Worm (Caenorhabditis elegans) whole organism, young adult: ENCODE measurements around the gene snu-66.

Experiments
- B0019.2 ChIP-seq: fragments of 200-800 bp; sonication (Bioruptor generic); conservative IDR thresholded peaks from 2 replicates; pipeline ENCODE4 v1.3.6; 2022; ENCODE audit warnings: missing genetic modification reagents, missing genetic modification characterization, missing compliant biosample characterization
- B0035.1 ChIP-seq: sonication (generic microtip); optimal IDR thresholded peaks from 2 replicates; lab custom pipeline; 2016; ENCODE audit warnings: missing genetic modification characterization, mild to moderate bottlenecking, missing compliant biosample characterization, missing genotype, missing genetic modification reagents
- C06A6.2 ChIP-seq: fragments of 200-800 bp; sonication (Bioruptor generic); conservative IDR thresholded peaks from 2 replicates; pipeline ENCODE4 v1.3.6; 2022; ENCODE audit warnings: missing genetic modification characterization, missing compliant biosample characterization
- D2030.7 ChIP-seq: fragments of 200-800 bp; sonication (Bioruptor generic); IDR thresholded peaks from 2 replicates; pipeline ENCODE4 v1.3.6; 2022; ENCODE audit warnings: missing genetic modification reagents, missing genetic modification characterization, missing compliant biosample characterization
- F23B12.7 ChIP-seq: sonication (generic microtip); optimal IDR thresholded peaks from 2 replicates; lab custom pipeline; 2017; ENCODE audit warnings: missing genetic modification characterization, mild to moderate bottlenecking, missing compliant biosample characterization, antibody characterized with exemption, moderate library complexity; ENCODE audit not compliant: insufficient read depth
- F33H1.4 ChIP-seq: fragments of 200-800 bp; sonication (Bioruptor generic); IDR thresholded peaks from 2 replicates; pipeline ENCODE4 v1.3.6; 2022; ENCODE audit warnings: missing genetic modification reagents, missing genetic modification characterization, missing compliant biosample characterization
- F52B5.7 ChIP-seq: sonication (generic microtip); optimal IDR thresholded peaks from 2 replicates; lab custom pipeline; 2016; ENCODE audit warnings: mild to moderate bottlenecking, missing genetic modification characterization, missing compliant biosample characterization
- K12H6.12 ChIP-seq: fragments of 200-800 bp; sonication (Bioruptor generic); optimal IDR thresholded peaks from 2 replicates; lab custom pipeline; 2018; ENCODE audit warnings: mild to moderate bottlenecking, missing genetic modification characterization, missing compliant biosample characterization
- Y53G8AR.9 ChIP-seq: fragments of 200-800 bp; sonication (Bioruptor generic); conservative IDR thresholded peaks from 2 replicates; pipeline ENCODE4 v1.3.6; 2022; ENCODE audit warnings: missing genetic modification reagents, missing genetic modification characterization, missing compliant biosample characterization
- Y56A3A.18 ChIP-seq: fragments of 200-800 bp; sonication (Bioruptor generic); IDR thresholded peaks from 2 replicates; pipeline ENCODE4 v1.3.6; 2022; ENCODE audit warnings: missing genetic modification reagents, missing genetic modification characterization, missing compliant biosample characterization
- Y67H2A.10 ChIP-seq: fragments of 200-800 bp; sonication (Bioruptor generic); conservative IDR thresholded peaks from 2 replicates; pipeline ENCODE4 v1.3.6; 2022; ENCODE audit warnings: missing genetic modification reagents, missing genetic modification characterization, missing compliant biosample characterization
- Y79H2A.3 ChIP-seq: fragments of 200-800 bp; sonication (Bioruptor generic); conservative IDR thresholded peaks from 2 replicates; pipeline ENCODE4 v1.3.6; 2022; ENCODE audit warnings: missing genetic modification reagents, missing genetic modification characterization, missing compliant biosample characterization
- atf-7 ChIP-seq: sonication (generic microtip); optimal IDR thresholded peaks from 2 replicates; lab custom pipeline; 2017; ENCODE audit warnings: mild to moderate bottlenecking, missing genetic modification characterization, missing compliant biosample characterization
- athp-1 ChIP-seq: sonication (generic microtip); optimal IDR thresholded peaks from 2 replicates; lab custom pipeline; 2017; ENCODE audit warnings: mild to moderate bottlenecking, missing genetic modification characterization, missing compliant biosample characterization
- attf-5 ChIP-seq: fragments of 200-800 bp; sonication (Bioruptor generic); optimal IDR thresholded peaks from 2 replicates; lab custom pipeline; 2018; ENCODE audit warnings: mild to moderate bottlenecking, missing genetic modification characterization, missing compliant biosample characterization
- attf-6 ChIP-seq: fragments of 200-800 bp; sonication (Bioruptor generic); IDR thresholded peaks from 2 replicates; pipeline ENCODE4 v1.3.6; 2022; ENCODE audit warnings: missing genetic modification reagents, missing genetic modification characterization, missing compliant biosample characterization
- ceh-58 ChIP-seq: fragments of 200-800 bp; sonication (Bioruptor generic); IDR thresholded peaks from 2 replicates; pipeline ENCODE4 v1.3.6; 2022; ENCODE audit warnings: missing genetic modification characterization, missing compliant biosample characterization
- die-1 ChIP-seq: sonication (generic microtip); optimal IDR thresholded peaks from 2 replicates; lab custom pipeline; 2016; ENCODE audit warnings: missing genotype, mild to moderate bottlenecking, missing genetic modification characterization, missing compliant biosample characterization
- dox-1 ChIP-seq: fragments of 200-800 bp; sonication (Bioruptor generic); IDR thresholded peaks from 2 replicates; pipeline ENCODE4 v1.3.6; 2022; ENCODE audit warnings: missing genetic modification reagents, missing genetic modification characterization, missing compliant biosample characterization
- dpl-1 ChIP-seq: fragments of 150-350 bp; optimal IDR thresholded peaks from 2 replicates; lab custom pipeline; 2014; ENCODE audit warnings: missing biosample characterization, missing genetic modification reagents, missing genetic modification characterization
- efl-1 ChIP-seq: fragments of 150-350 bp; optimal IDR thresholded peaks from 2 replicates; lab custom pipeline; 2014; ENCODE audit warnings: missing biosample characterization, missing genetic modification reagents, missing genetic modification characterization
- egl-18 ChIP-seq: fragments of 200-800 bp; sonication (Bioruptor generic); IDR thresholded peaks from 2 replicates; pipeline ENCODE4 v1.3.6; 2022; ENCODE audit warnings: missing genetic modification reagents, missing genetic modification characterization, missing compliant biosample characterization
- fkh-3 ChIP-seq: sonication (generic microtip); optimal IDR thresholded peaks from 2 replicates; lab custom pipeline; 2016; ENCODE audit warnings: mild to moderate bottlenecking, missing genetic modification characterization, missing compliant biosample characterization
- hmg-20 ChIP-seq: fragments of 200-800 bp; sonication (Bioruptor generic); IDR thresholded peaks from 2 replicates; pipeline ENCODE4 v1.3.6; 2022; ENCODE audit warnings: missing genetic modification reagents, missing genetic modification characterization, missing compliant biosample characterization
- hsf-1 ChIP-seq: fragments of 200-800 bp; sonication (Bioruptor generic); IDR thresholded peaks from 2 replicates; pipeline ENCODE4 v1.3.6; 2022; ENCODE audit warnings: missing genetic modification reagents, missing genetic modification characterization, missing compliant biosample characterization
- lin-35 ChIP-seq, 3 experiments: fragments of 150-350 bp in 2 of 3; sonication (generic microtip) in 1 of 3; optimal IDR thresholded peaks; 2 replicates each; lab custom pipeline; 2014 to 2018; ENCODE audit warnings: missing biosample characterization in 3 of 3, missing genetic modification characterization in 3 of 3, missing genetic modification reagents in 3 of 3
- madf-10 ChIP-seq: sonication (generic microtip); optimal IDR thresholded peaks from 2 replicates; lab custom pipeline; 2016; ENCODE audit warnings: mild to moderate bottlenecking, missing genetic modification characterization, missing compliant biosample characterization
- madf-3 ChIP-seq: fragments of 200-800 bp; sonication (Bioruptor generic); IDR thresholded peaks from 2 replicates; pipeline ENCODE4 v1.3.6; 2022; ENCODE audit warnings: missing genetic modification reagents, missing genetic modification characterization, missing compliant biosample characterization
- madf-6 ChIP-seq: fragments of 200-800 bp; sonication (Bioruptor generic); IDR thresholded peaks from 2 replicates; pipeline ENCODE4 v1.3.6; 2022; ENCODE audit warnings: missing genetic modification reagents, missing genetic modification characterization, missing compliant biosample characterization
- madf-8 ChIP-seq: fragments of 200-800 bp; sonication (Bioruptor generic); conservative IDR thresholded peaks from 2 replicates; pipeline ENCODE4 v1.3.6; 2022; ENCODE audit warnings: missing genetic modification reagents, missing genetic modification characterization, missing compliant biosample characterization
- mcd-1 ChIP-seq: fragments of 200-800 bp; sonication (Bioruptor generic); IDR thresholded peaks from 2 replicates; pipeline ENCODE4 v1.3.6; 2022; ENCODE audit warnings: missing genetic modification reagents, missing genetic modification characterization, missing compliant biosample characterization
- mes-4 ChIP-seq: sonication (generic microtip); optimal IDR thresholded peaks from 2 replicates; lab custom pipeline; 2016; ENCODE audit warnings: missing genotype, missing genetic modification characterization, missing compliant biosample characterization
- nfya-2 ChIP-seq: fragments of 200-800 bp; sonication (Bioruptor generic); IDR thresholded peaks from 2 replicates; pipeline ENCODE4 v1.3.6; 2022; ENCODE audit warnings: missing genetic modification reagents, missing genetic modification characterization, missing compliant biosample characterization
- nfyb-1 ChIP-seq: fragments of 200-800 bp; sonication (Bioruptor generic); IDR thresholded peaks from 2 replicates; pipeline ENCODE4 v1.3.6; 2022; ENCODE audit warnings: missing genetic modification reagents, missing genetic modification characterization, missing compliant biosample characterization
- nhr-179 ChIP-seq: sonication (generic microtip); optimal IDR thresholded peaks from 2 replicates; lab custom pipeline; 2016; ENCODE audit warnings: mild to moderate bottlenecking, missing genetic modification characterization, missing compliant biosample characterization
- nhr-27 ChIP-seq: fragments of 200-800 bp; sonication (Bioruptor generic); optimal IDR thresholded peaks from 2 replicates; lab custom pipeline; 2018; ENCODE audit warnings: mild to moderate bottlenecking, missing genetic modification characterization, moderate library complexity, missing compliant biosample characterization
- pbrm-1 ChIP-seq: fragments of 200-800 bp; sonication (Bioruptor generic); IDR thresholded peaks from 2 replicates; pipeline ENCODE4 v1.3.6; 2022; ENCODE audit warnings: missing genetic modification reagents, missing genetic modification characterization, missing compliant biosample characterization
- sdz-38 ChIP-seq: sonication (generic microtip); optimal IDR thresholded peaks from 2 replicates; lab custom pipeline; 2016; ENCODE audit warnings: missing genotype, missing genetic modification characterization, missing compliant biosample characterization
- tbx-9 ChIP-seq: sonication (generic microtip); optimal IDR thresholded peaks from 2 replicates; lab custom pipeline; 2016; ENCODE audit warnings: borderline replicate concordance, missing genetic modification characterization, inconsistent platforms, missing compliant biosample characterization
- ztf-22 ChIP-seq: fragments of 200-800 bp; sonication (Bioruptor generic); optimal IDR thresholded peaks from 2 replicates; lab custom pipeline; 2018; ENCODE audit warnings: mild to moderate bottlenecking, missing genetic modification characterization, moderate library complexity, missing compliant biosample characterization
- ztf-3 ChIP-seq: fragments of 200-800 bp; sonication (Bioruptor generic); optimal IDR thresholded peaks from 2 replicates; lab custom pipeline; 2018; ENCODE audit warnings: mild to moderate bottlenecking, missing genetic modification characterization, missing compliant biosample characterization

Gene snu-66

ce11 chrV:7538018-7538417, 37.5 kb downstream of the snu-66 start, which contains the start of gene C54F6.12:
Gene C54F6.12 (minus strand): TSS chrV:7538118.
- TF ChIP-seq F23B12.7 (tag; lab: Kevin White, UChicago) = no peak
- no peak for TF ChIP-seq D2030.7
- TF ChIP-seq athp-1 (tag; lab: Kevin White, UChicago) = no peak
- no peak for TF ChIP-seq attf-5 (GFP tag; lab: Kevin White, UChicago)
- no peak for TF ChIP-seq fkh-3 (tag; lab: Kevin White, UChicago)
- TF ChIP-seq B0019.2 = no peak

DNA sequence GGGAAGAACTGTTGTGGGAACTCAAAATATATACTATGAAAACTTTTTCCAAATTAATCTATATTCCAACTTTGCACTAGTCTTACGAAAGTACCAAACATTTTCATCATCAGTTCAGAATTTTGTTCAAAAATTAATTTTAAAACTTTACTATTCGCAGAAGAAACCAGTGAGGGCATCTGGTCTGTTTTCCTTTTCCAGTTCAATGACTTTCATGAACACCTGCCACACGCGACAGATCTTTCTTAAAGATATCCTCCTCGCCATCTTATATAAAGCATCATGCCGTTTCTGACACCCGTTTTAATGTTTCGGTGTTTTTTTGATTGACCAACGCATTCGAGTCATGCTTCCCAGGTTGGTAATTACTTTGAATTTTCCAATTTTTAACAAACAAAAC, 42.5 kb downstream of the snu-66 start, which contains the start of gene C54F6.3:
Gene C54F6.3, plus strand, starts transcription at position 301 of the 400 bp plus-strand sequence.
- no peak for TF ChIP-seq Y79H2A.3 (GFP tag; lab: Robert Waterston, UW)
- no peak for TF ChIP-seq Y56A3A.18 (GFP tag; lab: Robert Waterston, UW)
- no peak for TF ChIP-seq die-1 (tag; lab: Kevin White, UChicago)
- no peak for TF ChIP-seq ztf-3 (GFP tag; lab: Kevin White, UChicago)
- no peak for TF ChIP-seq nhr-27 (tag; lab: Kevin White, UChicago)
- TF ChIP-seq ztf-22 (GFP tag; lab: Kevin White, UChicago) = no peak
- TF ChIP-seq dpl-1 (GFP tag; lab: Kevin White, UChicago) = no peak

- no peak for TF ChIP-seq egl-18 (GFP tag; lab: Robert Waterston, UW)
- no peak for TF ChIP-seq athp-1 (tag; lab: Kevin White, UChicago)
- TF ChIP-seq dox-1 (GFP tag; lab: Robert Waterston, UW) = no peak
- TF ChIP-seq madf-3 (GFP tag; lab: Robert Waterston, UW) = no peak
- no peak for TF ChIP-seq ceh-58
- no peak for TF ChIP-seq mcd-1 (GFP tag; lab: Robert Waterston, UW)
- TF ChIP-seq B0035.1 (tag; lab: Kevin White, UChicago) = no peak
- TF ChIP-seq madf-6 = no peak
- no peak for TF ChIP-seq Y53G8AR.9 (GFP tag; lab: Robert Waterston, UW)
- TF ChIP-seq F52B5.7 (tag; lab: Kevin White, UChicago) = no peak
- no peak for TF ChIP-seq hmg-20 (GFP tag; lab: Robert Waterston, UW)
- no peak for TF ChIP-seq madf-10 (tag; lab: Kevin White, UChicago)
- TF ChIP-seq tbx-9 (tag; lab: Kevin White, UChicago) = no peak
- TF ChIP-seq madf-8 (GFP tag; lab: Robert Waterston, UW) = no peak
Observed at ce11 chrV:7529840-7530239, 45.6 kb downstream of the snu-66 start, which contains the start of gene swt-2. Gene swt-2 (plus strand): TSS chrV:7530140.

DNA sequence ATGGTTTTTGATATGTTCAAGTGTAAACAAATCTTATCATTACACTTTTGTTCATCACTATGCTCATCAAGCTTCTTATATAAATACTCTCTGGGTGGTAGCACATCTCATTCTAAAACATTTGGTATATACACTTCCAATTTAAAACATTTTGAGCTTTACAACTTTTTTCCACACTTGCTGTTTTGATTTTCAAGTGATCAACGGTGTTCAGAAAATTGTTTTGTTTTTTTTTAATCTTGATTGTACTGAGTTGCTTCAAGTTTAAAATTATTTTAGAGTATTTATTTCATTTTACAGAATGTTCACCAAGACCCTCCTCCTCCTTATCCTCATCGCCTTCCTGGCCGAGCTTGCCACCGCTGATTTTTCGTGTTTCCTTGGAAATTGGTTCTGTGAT, 46.7 kb downstream of the snu-66 start, which contains the start of gene C54F6.5:
Gene C54F6.5, plus strand, starts transcription at position 301 of the 400 bp plus-strand sequence.
- no peak for TF ChIP-seq B0035.1 (tag; lab: Kevin White, UChicago)
- no peak for TF ChIP-seq sdz-38
- TF ChIP-seq nhr-27 (tag; lab: Kevin White, UChicago) = no peak
- TF ChIP-seq nhr-179 (tag; lab: Kevin White, UChicago) = no peak
- no peak for TF ChIP-seq attf-6 (GFP tag; lab: Robert Waterston, UW)
- TF ChIP-seq ceh-58 = no peak
- no peak for TF ChIP-seq mes-4 (tag; lab: Kevin White, UChicago)
- TF ChIP-seq C06A6.2 = no peak
- TF ChIP-seq efl-1 (GFP tag; lab: Kevin White, UChicago) = no peak
- TF ChIP-seq nfyb-1 (GFP tag; lab: Robert Waterston, UW) = no peak
- no peak for TF ChIP-seq nfya-2
- no peak for TF ChIP-seq pbrm-1 (GFP tag; lab: Robert Waterston, UW)
- TF ChIP-seq Y67H2A.10 = no peak
- no peak for TF ChIP-seq hsf-1
- no peak for TF ChIP-seq atf-7 (tag; lab: Kevin White, UChicago)
- TF ChIP-seq lin-35 (GFP tag; optimal IDR thresholded peaks at IDR 0.05; lab: Kevin White, UChicago) = no peak
- TF ChIP-seq K12H6.12 (tag; lab: Kevin White, UChicago) = no peak
- TF ChIP-seq Y53G8AR.9 (GFP tag; lab: Robert Waterston, UW) = no peak
- no peak for TF ChIP-seq F33H1.4 (GFP tag; lab: Robert Waterston, UW)
